Fruit fly (Drosophila melanogaster): ENCODE data around the gene DPCoAC.

Gene DPCoAC

DNA sequence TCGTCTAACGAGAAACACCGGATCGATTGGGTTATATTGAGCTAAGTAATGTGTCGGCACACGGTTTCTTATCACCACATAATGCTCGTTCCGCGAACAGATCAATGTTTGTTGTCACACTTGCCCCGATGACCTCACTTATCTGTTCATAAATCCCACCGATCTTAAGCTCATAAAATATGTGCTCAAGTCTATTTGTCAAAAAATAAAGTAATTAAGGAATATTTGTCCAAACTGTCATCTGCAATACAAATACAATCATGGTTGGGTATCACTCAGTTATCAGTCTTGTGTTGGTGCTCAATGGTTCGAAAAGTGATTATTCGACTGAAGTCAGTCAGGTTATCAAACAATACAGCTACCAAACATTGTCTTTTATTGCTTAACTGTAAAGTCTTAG lies 9.2 kb downstream of the DPCoAC start:
- TF ChIP-seq CG1620 (GFP tag; optimal IDR thresholded peaks at IDR 0.05) (no peak), Crg-1 (GFP tag; optimal IDR thresholded peaks at IDR 0.05) (no peak), Hr96 (GFP tag; optimal IDR thresholded peaks at IDR 0.05) (no peak)

DNA sequence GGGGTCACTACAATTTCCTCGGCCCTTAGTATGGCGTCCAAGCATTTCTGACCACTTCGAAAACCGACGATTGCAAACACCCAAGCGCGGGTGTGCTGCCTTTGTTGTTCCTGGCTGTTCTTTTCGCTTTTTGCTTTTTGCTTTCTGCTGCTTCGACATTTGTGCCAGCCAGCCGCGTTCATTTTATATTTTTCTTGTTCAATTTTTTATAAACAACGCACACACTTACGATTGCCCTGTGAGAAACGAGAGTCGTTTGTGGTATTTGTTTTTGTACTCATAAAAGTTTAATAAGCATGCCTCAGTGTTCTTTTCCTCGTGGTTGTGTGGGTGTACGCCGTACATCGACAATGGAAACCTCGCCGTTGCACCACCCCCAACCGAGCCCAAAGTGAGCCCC lies 9.7 kb downstream of the DPCoAC start:
- TF ChIP-seq CG14711 (tag; optimal IDR thresholded peaks at IDR 0.05) (no peak), CG7045 (GFP tag; optimal IDR thresholded peaks at IDR 0.05) (no peak), CG33017 (tag; optimal IDR thresholded peaks at IDR 0.05) (no peak), tj (GFP tag; optimal IDR thresholded peaks at IDR 0.05) (peak; percentile 76), Clk (GFP tag; optimal IDR thresholded peaks at IDR 0.05) (no peak), cic (GFP tag; optimal IDR thresholded peaks at IDR 0.05) (peak; percentile 14), Hr96 (GFP tag; optimal IDR thresholded peaks at IDR 0.05) (no peak), Crg-1 (GFP tag; optimal IDR thresholded peaks at IDR 0.05) (no peak), CG5204 (GFP tag; optimal IDR thresholded peaks at IDR 0.05) (no peak), CG12768 (GFP tag; optimal IDR thresholded peaks at IDR 0.05) (no peak), pad (GFP tag; optimal IDR thresholded peaks at IDR 0.05) (no peak), Mnt (GFP tag; optimal IDR thresholded peaks at IDR 0.05) (no peak), ovo (GFP tag; optimal IDR thresholded peaks at IDR 0.05) (no peak), toe (GFP tag; optimal IDR thresholded peaks at IDR 0.05) (no peak), cnc (optimal IDR thresholded peaks at IDR 0.05) (no peak), CG11617 (GFP tag; optimal IDR thresholded peaks at IDR 0.05) (no peak), CG7101 (tag; optimal IDR thresholded peaks at IDR 0.05) (no peak)

DNA sequence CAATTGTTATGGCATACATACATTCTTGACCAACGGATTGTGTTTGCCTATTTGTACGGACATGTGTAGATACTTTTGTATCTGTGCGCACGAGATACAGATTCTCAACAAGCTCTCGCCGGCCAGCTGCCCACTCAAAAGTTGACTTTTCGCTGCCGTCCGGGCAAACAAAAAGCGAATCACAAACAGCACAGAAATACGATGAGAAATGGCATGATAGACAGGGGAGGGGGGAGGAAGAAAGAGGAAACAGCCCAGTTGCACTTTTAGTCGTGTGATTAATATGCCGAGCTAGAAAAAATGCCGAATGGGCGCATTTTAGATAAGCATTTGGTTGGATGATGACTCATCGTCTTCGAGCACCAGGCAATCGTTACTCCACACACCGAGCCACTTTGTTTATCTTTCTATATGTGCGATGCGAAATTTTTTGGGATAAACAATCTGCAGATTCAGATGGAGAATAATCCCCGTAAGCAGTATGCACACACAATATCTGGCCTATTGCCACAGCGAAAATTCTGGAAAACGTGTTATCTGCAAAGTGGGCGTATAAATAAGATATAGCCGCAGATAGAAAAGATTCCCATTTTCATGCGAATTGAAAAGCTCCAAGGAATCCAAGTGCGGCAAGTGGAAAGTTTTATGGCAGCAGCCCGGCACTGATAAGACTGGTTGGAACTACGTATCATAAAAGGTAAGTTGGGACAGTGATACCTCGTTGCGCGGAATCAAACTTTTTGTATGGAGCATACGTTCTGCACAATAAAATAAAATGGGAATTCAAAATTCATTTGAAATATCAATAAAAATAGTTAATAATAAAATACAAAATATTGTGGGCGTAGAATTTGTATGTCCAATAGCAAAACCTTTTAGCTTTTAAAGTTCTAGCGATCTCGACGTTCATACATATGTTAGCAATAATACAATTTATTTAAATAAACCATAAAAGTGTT lies 10.5 kb downstream of the DPCoAC start:
- peak; percentile 11 for TF ChIP-seq CG11617 (GFP tag; optimal IDR thresholded peaks at IDR 0.05)
- no peak for TF ChIP-seq cnc (optimal IDR thresholded peaks at IDR 0.05)
- TF ChIP-seq CG12768 (GFP tag; optimal IDR thresholded peaks at IDR 0.05): peak; percentile 71
- TF ChIP-seq bab1 (GFP tag; optimal IDR thresholded peaks at IDR 0.05): no peak
- TF ChIP-seq CG14711 (tag; optimal IDR thresholded peaks at IDR 0.05): peak; percentile 36
- TF ChIP-seq tj (GFP tag; optimal IDR thresholded peaks at IDR 0.05): peak; percentile 95
- TF ChIP-seq CG33017 (tag; optimal IDR thresholded peaks at IDR 0.05): peak; percentile 9
- peak; percentile 6 for TF ChIP-seq toe (GFP tag; optimal IDR thresholded peaks at IDR 0.05)
- peak; percentile 18 for TF ChIP-seq CG7101 (tag; optimal IDR thresholded peaks at IDR 0.05)
- no peak for TF ChIP-seq CG7045 (GFP tag; optimal IDR thresholded peaks at IDR 0.05)
- TF ChIP-seq ovo (GFP tag; optimal IDR thresholded peaks at IDR 0.05): peak; percentile 47
- no peak for TF ChIP-seq CG5204 (GFP tag; optimal IDR thresholded peaks at IDR 0.05)
- peak; percentile 91 for TF ChIP-seq cic (GFP tag; optimal IDR thresholded peaks at IDR 0.05)
- TF ChIP-seq Clk (GFP tag; optimal IDR thresholded peaks at IDR 0.05): no peak
- TF ChIP-seq Mnt (GFP tag; optimal IDR thresholded peaks at IDR 0.05): peak; percentile 55

DNA sequence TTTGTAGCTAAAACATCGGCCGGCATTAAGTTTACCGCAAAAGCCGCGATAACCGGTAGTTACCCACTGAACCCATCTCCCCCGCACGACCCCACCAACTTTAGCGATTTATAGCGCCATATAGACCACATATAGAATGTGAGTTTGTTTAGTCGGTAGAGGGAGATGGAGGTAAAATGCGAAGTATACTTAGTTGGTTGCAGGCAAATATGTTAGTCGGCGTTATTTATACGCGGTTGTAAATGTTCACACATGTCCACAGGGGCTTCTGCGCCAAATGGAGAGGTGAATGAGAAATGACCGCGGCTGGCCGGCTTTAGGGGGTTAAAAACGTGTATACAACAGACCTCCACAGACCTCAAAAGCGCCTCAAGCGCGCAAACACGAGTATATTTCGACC lies 11.8 kb downstream of the DPCoAC start:
- TF ChIP-seq CG5204 (GFP tag; optimal IDR thresholded peaks at IDR 0.05) (no peak), bab1 (GFP tag; optimal IDR thresholded peaks at IDR 0.05) (no peak), Crg-1 (GFP tag; optimal IDR thresholded peaks at IDR 0.05) (peak; percentile 5), toe (GFP tag; optimal IDR thresholded peaks at IDR 0.05) (peak; percentile 11), CG11617 (GFP tag; optimal IDR thresholded peaks at IDR 0.05) (no peak), ovo (GFP tag; optimal IDR thresholded peaks at IDR 0.05) (peak; percentile 40), CG33017 (tag; optimal IDR thresholded peaks at IDR 0.05) (peak; percentile 35), tj (GFP tag; optimal IDR thresholded peaks at IDR 0.05) (no peak), CG12768 (GFP tag; optimal IDR thresholded peaks at IDR 0.05) (peak; percentile 22), CG7045 (GFP tag; optimal IDR thresholded peaks at IDR 0.05) (peak; percentile 68), pad (GFP tag; optimal IDR thresholded peaks at IDR 0.05) (peak; percentile 27), kay (GFP tag; ENCODE audit: borderline replicate concordance) (no peak), cic (GFP tag; optimal IDR thresholded peaks at IDR 0.05) (peak; percentile 95), Hr96 (GFP tag; optimal IDR thresholded peaks at IDR 0.05) (peak; percentile 53), cnc (optimal IDR thresholded peaks at IDR 0.05) (no peak), CG1620 (GFP tag; optimal IDR thresholded peaks at IDR 0.05) (no peak), CG7101 (tag; optimal IDR thresholded peaks at IDR 0.05) (peak; percentile 56), Mnt (GFP tag; optimal IDR thresholded peaks at IDR 0.05) (peak; percentile 41), Clk (GFP tag; optimal IDR thresholded peaks at IDR 0.05) (no peak), CG14711 (tag; optimal IDR thresholded peaks at IDR 0.05) (no peak)

DNA sequence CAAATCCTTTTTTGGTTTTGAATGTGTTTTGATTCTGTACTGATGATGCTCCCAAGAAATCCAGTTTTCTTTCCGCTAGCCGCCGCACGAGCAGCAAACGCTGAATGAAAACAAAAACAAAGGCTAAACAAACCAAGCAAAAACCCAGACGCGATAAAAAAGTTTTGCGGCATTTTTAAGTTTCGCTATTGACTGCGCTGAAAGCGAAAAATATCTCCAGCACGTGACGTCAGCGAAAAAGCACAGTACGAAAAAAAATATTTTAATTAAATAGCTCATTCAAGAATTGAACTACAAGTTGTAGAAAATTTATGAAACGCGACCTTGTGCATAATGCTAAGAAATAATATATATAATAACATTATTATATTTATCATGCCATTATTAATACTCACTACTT lies 12.5 kb downstream of the DPCoAC start:
- TF ChIP-seq Mnt (GFP tag; optimal IDR thresholded peaks at IDR 0.05) (no peak), kay (GFP tag; ENCODE audit: borderline replicate concordance) (peak; percentile 87), bab1 (GFP tag; optimal IDR thresholded peaks at IDR 0.05) (no peak), Clk (GFP tag; optimal IDR thresholded peaks at IDR 0.05) (no peak), tj (GFP tag; optimal IDR thresholded peaks at IDR 0.05) (peak; percentile 66)

DNA sequence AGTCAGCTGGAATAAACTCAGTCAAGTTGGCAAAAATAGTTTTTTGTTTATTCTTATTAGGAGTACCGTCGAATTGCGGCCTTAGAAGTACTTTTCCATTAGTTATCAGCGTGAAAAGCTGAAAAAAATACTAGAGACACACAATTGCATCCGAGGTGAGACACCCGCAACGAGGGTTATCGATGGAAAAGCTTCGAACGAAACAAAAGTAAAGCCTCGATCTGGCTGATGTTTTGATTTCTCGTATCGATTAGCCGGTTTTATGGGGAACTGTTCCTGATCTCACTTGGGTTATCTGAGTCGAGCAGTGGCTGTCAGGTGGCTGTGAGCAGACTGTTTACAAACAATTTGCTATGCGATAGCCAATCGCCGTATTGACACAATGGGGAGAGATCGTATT lies 13.7 kb downstream of the DPCoAC start:
- no peak for TF ChIP-seq CG12768 (GFP tag; optimal IDR thresholded peaks at IDR 0.05)
- TF ChIP-seq tj (GFP tag; optimal IDR thresholded peaks at IDR 0.05): peak; percentile 23
- TF ChIP-seq CG11617 (GFP tag; optimal IDR thresholded peaks at IDR 0.05): no peak
- TF ChIP-seq CG5204 (GFP tag; optimal IDR thresholded peaks at IDR 0.05): no peak
- TF ChIP-seq cnc (optimal IDR thresholded peaks at IDR 0.05): no peak
- peak; percentile 31 for TF ChIP-seq cic (GFP tag; optimal IDR thresholded peaks at IDR 0.05)
- TF ChIP-seq CG7101 (tag; optimal IDR thresholded peaks at IDR 0.05): no peak
- TF ChIP-seq Clk (GFP tag; optimal IDR thresholded peaks at IDR 0.05): no peak
- no peak for TF ChIP-seq Hr96 (GFP tag; optimal IDR thresholded peaks at IDR 0.05)
- TF ChIP-seq CG33017 (tag; optimal IDR thresholded peaks at IDR 0.05): no peak
